Worm (Caenorhabditis elegans): ENCODE measurements around the gene cbp-1.

DNA sequence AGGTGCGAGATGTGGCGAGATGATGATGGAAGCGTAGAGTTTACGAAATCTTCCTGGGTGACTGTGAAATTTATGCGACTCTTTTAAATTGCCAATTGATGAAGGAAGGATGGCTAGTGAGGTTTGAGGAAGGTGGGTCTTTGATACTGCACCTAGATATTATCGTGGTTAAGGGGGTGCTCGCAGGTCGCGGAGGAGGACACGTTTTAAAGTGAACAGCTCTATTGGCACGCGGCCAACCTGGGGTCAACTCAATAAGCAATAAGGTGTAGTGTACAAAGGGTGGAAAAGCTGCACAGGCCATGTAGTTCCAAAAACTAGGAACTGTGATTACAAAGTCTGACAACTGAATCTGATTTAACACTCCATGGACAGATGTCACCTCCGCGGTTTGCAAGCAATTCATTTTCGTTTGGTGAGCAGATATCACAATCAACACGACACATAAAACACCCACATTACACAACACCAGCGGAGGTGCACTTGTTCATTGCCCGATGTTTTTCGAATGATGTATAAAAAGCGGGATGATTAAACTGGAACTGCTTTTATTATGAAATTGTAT is 20.9 kb upstream of the cbp-1 start:
- TF ChIP-seq mdl-1 (tag; optimal IDR thresholded peaks at IDR 0.05), result no peak
- TF ChIP-seq nhr-77 (tag; optimal IDR thresholded peaks at IDR 0.05), result no peak
- TF ChIP-seq skn-1 (tag; optimal IDR thresholded peaks at IDR 0.05), result no peak
- TF ChIP-seq egl-27 (tag; optimal IDR thresholded peaks at IDR 0.05), result no peak
- TF ChIP-seq nhr-28 (tag; optimal IDR thresholded peaks at IDR 0.05), result no peak
- TF ChIP-seq fkh-10 (GFP tag; optimal IDR thresholded peaks at IDR 0.05), result no peak

Data from whole organism, L3 larva.